Fruit fly (Drosophila melanogaster) whole organism, embryonic: ENCODE results near the gene Pif1B.

ENCODE experiments used
- B-H1 ChIP-seq: fragments of 200-800 bp; sonication (Bioruptor generic); IDR thresholded peaks from 3 replicates; pipeline ENCODE4 v1.3.6; 2022; ENCODE audit warnings: missing biosample characterization, missing genetic modification characterization
- Bgb ChIP-seq: fragments of 200-800 bp; sonication (Bioruptor generic); IDR thresholded peaks from 2 replicates; pipeline ENCODE4 v1.3.6; 2022; ENCODE audit warnings: missing biosample characterization, missing genetic modification characterization; ENCODE audit not compliant: partially characterized antibody
- Bteb2 ChIP-seq: fragments of 200-800 bp; sonication (Bioruptor generic); optimal IDR thresholded peaks from 2 replicates; lab custom pipeline; 2016; ENCODE audit warnings: missing biosample characterization, missing genetic modification characterization
- CG10321 ChIP-seq: fragments of 200-800 bp; sonication (Bioruptor generic); IDR thresholded peaks from 2 replicates; pipeline ENCODE4 v1.3.6; 2022; ENCODE audit warnings: missing biosample characterization, missing genetic modification characterization
- CG10565 ChIP-seq: fragments of 200-800 bp; sonication (Bioruptor generic); optimal IDR thresholded peaks from 3 replicates; lab custom pipeline; 2016; ENCODE audit warnings: missing biosample characterization, mild to moderate bottlenecking, missing genetic modification characterization
- CG10654 ChIP-seq: fragments of 200-800 bp; sonication (Bioruptor generic); optimal IDR thresholded peaks from 2 replicates; lab custom pipeline; 2016; ENCODE audit warnings: missing biosample characterization, missing genetic modification characterization
- CG11695 ChIP-seq: fragments of 200-800 bp; sonication (Bioruptor generic); IDR thresholded peaks from 3 replicates; pipeline ENCODE4 v1.3.6; 2022; ENCODE audit warnings: missing biosample characterization, missing genetic modification characterization
- CG12769 ChIP-seq: fragments of 200-800 bp; sonication (Bioruptor generic); optimal IDR thresholded peaks from 2 replicates; lab custom pipeline; 2019; ENCODE audit warnings: missing biosample characterization, mild to moderate bottlenecking, missing genetic modification characterization, moderate library complexity
- CG12942 ChIP-seq: fragments of 200-800 bp; sonication (Bioruptor generic); optimal IDR thresholded peaks from 3 replicates; lab custom pipeline; 2016; ENCODE audit warnings: missing biosample characterization, missing genetic modification characterization
- CG14014 ChIP-seq: fragments of 200-800 bp; sonication (Bioruptor generic); IDR thresholded peaks from 2 replicates; pipeline ENCODE4 v1.3.6; 2022; ENCODE audit warnings: missing biosample characterization, missing genetic modification characterization
- CG15696 ChIP-seq: fragments of 200-800 bp; sonication (Bioruptor generic); optimal IDR thresholded peaks from 2 replicates; lab custom pipeline; 2019; ENCODE audit warnings: missing biosample characterization, mild to moderate bottlenecking, missing genetic modification characterization, moderate library complexity
- CG17829 ChIP-seq: fragments of 200-800 bp; optimal IDR thresholded peaks from 2 replicates; lab custom pipeline; 2019; ENCODE audit warnings: missing biosample characterization, mild to moderate bottlenecking, missing genetic modification characterization, moderate library complexity
- CG3065 ChIP-seq: fragments of 200-800 bp; sonication (Bioruptor generic); optimal IDR thresholded peaks from 2 replicates; lab custom pipeline; 2016; ENCODE audit warnings: missing biosample characterization, missing genetic modification characterization
- CG31365 ChIP-seq: fragments of 200-800 bp; sonication (Bioruptor generic); optimal IDR thresholded peaks from 2 replicates; lab custom pipeline; 2018; ENCODE audit warnings: missing biosample characterization, mild to moderate bottlenecking, missing genetic modification characterization
- CG34376 ChIP-seq: fragments of 200-800 bp; sonication (Bioruptor generic); optimal IDR thresholded peaks from 2 replicates; lab custom pipeline; 2018; ENCODE audit warnings: missing biosample characterization, mild to moderate bottlenecking, missing genetic modification characterization
- CG4328 ChIP-seq: fragments of 200-800 bp; sonication (Bioruptor generic); optimal IDR thresholded peaks from 3 replicates; lab custom pipeline; 2017; ENCODE audit warnings: missing biosample characterization, missing genetic modification reagents, missing genetic modification characterization
- CG4360 ChIP-seq: fragments of 200-800 bp; sonication (Bioruptor generic); IDR thresholded peaks from 2 replicates; pipeline ENCODE4 v1.3.6; 2022; ENCODE audit warnings: missing biosample characterization, missing genetic modification characterization
- CG4820 ChIP-seq: fragments of 200-800 bp; sonication (Bioruptor generic); optimal IDR thresholded peaks from 3 replicates; lab custom pipeline; 2016; ENCODE audit warnings: missing biosample characterization, missing genetic modification characterization
- CG7271 ChIP-seq: fragments of 200-800 bp; sonication (Bioruptor generic); optimal IDR thresholded peaks from 2 replicates; lab custom pipeline; 2018; ENCODE audit warnings: missing biosample characterization, mild to moderate bottlenecking, missing genetic modification characterization, moderate library complexity
- CG9727 ChIP-seq: fragments of 200-800 bp; sonication (Bioruptor generic); optimal IDR thresholded peaks from 3 replicates; lab custom pipeline; 2017; ENCODE audit warnings: missing biosample characterization, mild to moderate bottlenecking, missing genetic modification characterization
- Camta ChIP-seq: fragments of 200-800 bp; sonication (Bioruptor generic); optimal IDR thresholded peaks from 2 replicates; lab custom pipeline; 2016; ENCODE audit warnings: missing biosample characterization, missing genetic modification characterization
- Dbx ChIP-seq: fragments of 200-800 bp; sonication (Bioruptor generic); IDR thresholded peaks from 3 replicates; pipeline ENCODE4 v1.3.6; 2022; ENCODE audit warnings: missing biosample characterization, missing genetic modification characterization
- Elba2 ChIP-seq: fragments of 200-800 bp; sonication (Bioruptor generic); optimal IDR thresholded peaks from 3 replicates; lab custom pipeline; 2016; ENCODE audit warnings: missing biosample characterization, missing genetic modification characterization
- Fer2 ChIP-seq: fragments of 200-800 bp; sonication (Bioruptor generic); optimal IDR thresholded peaks from 2 replicates; lab custom pipeline; 2018; ENCODE audit warnings: missing biosample characterization, mild to moderate bottlenecking, missing genetic modification characterization, moderate library complexity
- Hr51 ChIP-seq, 2 experiments: fragments of 200-800 bp; sonication (Bioruptor generic); optimal IDR thresholded peaks; 2 replicates in 1 of 2; 3 replicates in 1 of 2; lab custom pipeline; 2016 to 2018; ENCODE audit warnings: missing biosample characterization in 2 of 2, missing genetic modification characterization in 2 of 2, mild to moderate bottlenecking in 1 of 2, moderate library complexity in 1 of 2
- Hsf ChIP-seq: fragments of 200-800 bp; sonication (Bioruptor generic); optimal IDR thresholded peaks from 3 replicates; lab custom pipeline; 2016; ENCODE audit warnings: missing biosample characterization, missing genetic modification characterization
- MBD-R2 ChIP-seq: fragments of 200-800 bp; sonication (Bioruptor generic); IDR thresholded peaks from 2 replicates; pipeline ENCODE4 v1.3.6; 2022; ENCODE audit warnings: missing biosample characterization, missing genetic modification characterization
- Neu2 ChIP-seq: fragments of 200-800 bp; sonication (Bioruptor generic); optimal IDR thresholded peaks from 3 replicates; lab custom pipeline; 2016; ENCODE audit warnings: missing biosample characterization, missing genetic modification characterization, borderline replicate concordance
- Nf-YA ChIP-seq: fragments of 200-800 bp; sonication (Bioruptor generic); IDR thresholded peaks from 2 replicates; pipeline ENCODE4 v1.3.6; 2022; ENCODE audit warnings: missing biosample characterization, missing genetic modification characterization
- Nf-YC ChIP-seq: fragments of 200-800 bp; optimal IDR thresholded peaks from 3 replicates; lab custom pipeline; 2019; ENCODE audit warnings: missing biosample characterization, mild to moderate bottlenecking, missing genetic modification characterization, moderate library complexity
- YL-1 ChIP-seq: fragments of 200-800 bp; sonication (Bioruptor generic); optimal IDR thresholded peaks from 3 replicates; lab custom pipeline; 2017; ENCODE audit warnings: missing biosample characterization, mild to moderate bottlenecking, missing genetic modification characterization
- ab ChIP-seq: fragments of 200-800 bp; sonication (Bioruptor generic); optimal IDR thresholded peaks from 2 replicates; lab custom pipeline; 2016; ENCODE audit warnings: missing biosample characterization, missing genetic modification characterization
- crp ChIP-seq, 2 experiments: fragments of 200-800 bp; sonication (Bioruptor generic); optimal IDR thresholded peaks; 2 replicates in 1 of 2; 3 replicates in 1 of 2; lab custom pipeline; 2017; ENCODE audit warnings: missing biosample characterization in 2 of 2, missing genetic modification characterization in 2 of 2, mild to moderate bottlenecking in 1 of 2, moderate library complexity in 1 of 2
- esg ChIP-seq: fragments of 200-800 bp; sonication (Bioruptor generic); conservative IDR thresholded peaks from 2 replicates; pipeline ENCODE4 v1.3.6; 2022; ENCODE audit warnings: missing biosample characterization, missing genetic modification characterization
- fu2 ChIP-seq: fragments of 200-800 bp; sonication (Bioruptor generic); optimal IDR thresholded peaks from 2 replicates; lab custom pipeline; 2016; ENCODE audit warnings: missing biosample characterization, missing genetic modification characterization
- gfzf ChIP-seq: fragments of 200-800 bp; sonication (Bioruptor generic); optimal IDR thresholded peaks from 2 replicates; lab custom pipeline; 2016; ENCODE audit warnings: missing biosample characterization, mild to moderate bottlenecking, missing genetic modification characterization, moderate library complexity
- jigr1 ChIP-seq: fragments of 200-800 bp; sonication (Bioruptor generic); IDR thresholded peaks from 3 replicates; pipeline ENCODE4 v1.3.6; 2022; ENCODE audit warnings: missing biosample characterization, missing genetic modification characterization
- kay ChIP-seq: fragments of 200-800 bp; sonication (Bioruptor generic); optimal IDR thresholded peaks from 2 replicates; lab custom pipeline; 2016; ENCODE audit warnings: missing biosample characterization, missing genetic modification characterization
- kni ChIP-seq: fragments of 200-800 bp; sonication (Bioruptor generic); optimal IDR thresholded peaks from 3 replicates; lab custom pipeline; 2017; ENCODE audit warnings: mild to moderate bottlenecking, missing biosample characterization, missing genetic modification reagents, missing genetic modification characterization
- maf-S ChIP-seq: fragments of 200-800 bp; sonication (Bioruptor generic); optimal IDR thresholded peaks from 2 replicates; lab custom pipeline; 2016; ENCODE audit warnings: missing biosample characterization, missing genetic modification characterization
- mirr ChIP-seq: fragments of 200-800 bp; sonication (Bioruptor generic); optimal IDR thresholded peaks from 3 replicates; lab custom pipeline; 2018; ENCODE audit warnings: missing biosample characterization, mild to moderate bottlenecking, missing genetic modification characterization
- mld ChIP-seq: fragments of 200-800 bp; sonication (Bioruptor generic); IDR thresholded peaks from 3 replicates; pipeline ENCODE4 v1.3.6; 2022; ENCODE audit warnings: missing biosample characterization, missing genetic modification characterization; ENCODE audit not compliant: partially characterized antibody
- odd ChIP-seq: fragments of 200-800 bp; sonication (Bioruptor generic); optimal IDR thresholded peaks from 2 replicates; lab custom pipeline; 2017; ENCODE audit warnings: missing biosample characterization, mild to moderate bottlenecking, missing genetic modification characterization
- otp ChIP-seq: fragments of 200-800 bp; sonication (Bioruptor generic); IDR thresholded peaks from 3 replicates; pipeline ENCODE4, ENCODE4 v1.3.6; 2022; ENCODE audit warnings: missing biosample characterization, missing genetic modification characterization
- pum ChIP-seq: fragments of 200-800 bp; sonication (Bioruptor generic); optimal IDR thresholded peaks from 2 replicates; lab custom pipeline; 2016; ENCODE audit warnings: missing biosample characterization, missing genetic modification characterization
- tna ChIP-seq: fragments of 200-800 bp; sonication (Bioruptor generic); IDR thresholded peaks from 2 replicates; pipeline ENCODE4 v1.3.6; 2022; ENCODE audit warnings: missing biosample characterization, missing genetic modification characterization; ENCODE audit not compliant: partially characterized antibody
- tup ChIP-seq: fragments of 200-800 bp; sonication (Bioruptor generic); optimal IDR thresholded peaks from 2 replicates; lab custom pipeline; 2016; ENCODE audit warnings: missing biosample characterization, mild to moderate bottlenecking, missing genetic modification characterization, moderate library complexity
- unpg ChIP-seq: fragments of 200-800 bp; sonication (Bioruptor generic); optimal IDR thresholded peaks from 3 replicates; lab custom pipeline; 2018; ENCODE audit warnings: missing biosample characterization, mild to moderate bottlenecking, missing genetic modification characterization, moderate library complexity
- vfl ChIP-seq: fragments of 200-800 bp; sonication (Bioruptor generic); optimal IDR thresholded peaks from 2 replicates; lab custom pipeline; 2016; ENCODE audit warnings: missing biosample characterization, missing genetic modification characterization
- wor ChIP-seq: fragments of 200-800 bp; sonication (Bioruptor generic); IDR thresholded peaks from 2 replicates; pipeline ENCODE4 v1.3.6; 2022; ENCODE audit warnings: missing biosample characterization, missing genetic modification characterization

Pif1B gene

DNA sequence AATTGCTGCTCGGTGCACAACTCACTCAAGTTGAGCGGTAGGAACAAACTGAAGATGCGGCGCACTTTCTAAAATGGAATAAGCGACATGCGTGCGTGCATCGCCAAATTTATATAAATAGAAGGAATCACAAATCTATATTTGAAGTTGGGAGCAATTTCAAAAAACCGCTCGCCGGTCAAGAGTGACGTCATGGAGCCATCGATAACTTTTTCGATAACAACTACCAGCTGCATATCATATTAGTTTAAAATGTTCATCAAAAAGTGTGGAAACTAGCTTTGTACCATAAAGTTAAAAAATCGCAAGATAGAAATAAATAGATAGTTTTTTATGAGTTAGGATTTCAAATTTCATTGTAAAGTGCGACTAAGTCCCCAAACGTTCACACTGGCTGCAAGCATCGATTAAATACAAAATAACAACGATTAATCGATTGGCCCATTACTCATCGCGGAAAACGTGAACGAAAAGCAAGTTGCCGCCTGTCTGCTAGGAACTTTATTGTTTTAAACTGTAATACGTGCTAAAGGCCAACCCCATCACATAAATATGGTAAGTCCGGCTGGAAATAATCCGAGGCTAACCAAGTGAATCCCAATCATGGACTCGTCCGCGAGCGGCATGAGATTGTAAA, at the start of gene Pif1B, which contains the start of the genes Pif1A and CCT7 (continued):
- TF ChIP-seq CG34376 (GFP tag; lab: Kevin White, UChicago), result peak; percentile 29
- TF ChIP-seq otp (GFP tag; lab: Robert Waterston, UW), result no peak
- TF ChIP-seq CG10654 (GFP tag; lab: Kevin White, UChicago), result no peak
- TF ChIP-seq CG4820 (GFP tag; lab: Kevin White, UChicago), result no peak
- no peak for TF ChIP-seq unpg
- TF ChIP-seq CG14014 (GFP tag; lab: Robert Waterston, UW), result no peak
- no peak for TF ChIP-seq Nf-YA (GFP tag; lab: Robert Waterston, UW)
- no peak for TF ChIP-seq Elba2
- no peak for TF ChIP-seq CG15696 (tag; lab: Kevin White, UChicago)
- TF ChIP-seq Dbx (GFP tag; lab: Robert Waterston, UW), result no peak
- TF ChIP-seq wor (GFP tag; lab: Robert Waterston, UW), result no peak
- TF ChIP-seq Bteb2 (GFP tag; lab: Kevin White, UChicago), result peak; percentile 43
- no peak for TF ChIP-seq Fer2
- no peak for TF ChIP-seq odd
- no peak for TF ChIP-seq jigr1 (GFP tag; lab: Robert Waterston, UW)
- TF ChIP-seq CG7271, result no peak
- peak in 1 of 2 experiments; percentile 52 for TF ChIP-seq crp (GFP tag; optimal IDR thresholded peaks at IDR 0.05; lab: Kevin White, UChicago)
- TF ChIP-seq tup (GFP tag; lab: Kevin White, UChicago), result no peak
- TF ChIP-seq CG31365 (tag; lab: Kevin White, UChicago), result no peak
- TF ChIP-seq B-H1 (GFP tag; lab: Robert Waterston, UW), result no peak
- TF ChIP-seq mirr (GFP tag; lab: Kevin White, UChicago), result no peak
- no peak for TF ChIP-seq CG12942 (GFP tag; lab: Kevin White, UChicago)
- no peak for TF ChIP-seq CG10321 (GFP tag; lab: Robert Waterston, UW)
- TF ChIP-seq pum, result peak; percentile 16
- TF ChIP-seq CG9727 (GFP tag; lab: Kevin White, UChicago), result peak; percentile 2
- TF ChIP-seq esg, result no peak
- peak; percentile 49; the same call in 1 of the 3 replicates for TF ChIP-seq mld (GFP tag; lab: Robert Waterston, UW)
- no peak for TF ChIP-seq kni (GFP tag; lab: Kevin White, UChicago)
- no peak for TF ChIP-seq maf-S (GFP tag; lab: Kevin White, UChicago)
- no peak for TF ChIP-seq fu2 (GFP tag; lab: Kevin White, UChicago)
- TF ChIP-seq gfzf, result peak; percentile 60
- no peak for TF ChIP-seq ab
- TF ChIP-seq CG4360, result no peak
- TF ChIP-seq CG4328 (GFP tag; lab: Kevin White, UChicago), result no peak
- peak; percentile 62 for TF ChIP-seq MBD-R2 (GFP tag; lab: Robert Waterston, UW)
- TF ChIP-seq CG17829 (tag; lab: Kevin White, UChicago), result peak; percentile 40
- TF ChIP-seq tna, result peak; percentile 92
- peak; percentile 98 for TF ChIP-seq kay (GFP tag; lab: Kevin White, UChicago)
- no peak for TF ChIP-seq CG10565 (GFP tag; lab: Kevin White, UChicago)
- TF ChIP-seq CG12769 (tag; lab: Kevin White, UChicago), result no peak
- TF ChIP-seq Camta (GFP tag; lab: Kevin White, UChicago), result no peak
- TF ChIP-seq CG11695, result no peak
- peak; percentile 35 for TF ChIP-seq Hsf (GFP tag; lab: Kevin White, UChicago)
- no peak for TF ChIP-seq CG3065
- no peak for TF ChIP-seq Neu2 (GFP tag; lab: Kevin White, UChicago)
- TF ChIP-seq YL-1 (GFP tag; lab: Kevin White, UChicago), result peak; percentile 86
- peak; percentile 5 for TF ChIP-seq Nf-YC (tag; lab: Kevin White, UChicago)
- peak; percentile 17 for TF ChIP-seq vfl
- TF ChIP-seq Hr51 (GFP tag; optimal IDR thresholded peaks at IDR 0.05; lab: Kevin White, UChicago), result no peak
- TF ChIP-seq Bgb, result peak; percentile 92
